Worm (Caenorhabditis elegans): ENCODE data around the gene ugt-8.

ce11 chrV:4889976-4890479, 13.7 kb upstream of the ugt-8 start, which contains the start of gene T19H12.2:
- no peak for TF ChIP-seq flt-1 (GFP tag; IDR thresholded peaks at IDR 0.05)
- no peak for TF ChIP-seq T22C8.4 (GFP tag; IDR thresholded peaks at IDR 0.05)
- no peak for TF ChIP-seq cog-1 (tag; optimal IDR thresholded peaks at IDR 0.05)
- TF ChIP-seq med-1 (GFP tag; optimal IDR thresholded peaks at IDR 0.05; ENCODE audit: insufficient read depth), result no peak
- no peak for TF ChIP-seq ztf-23 (GFP tag; IDR thresholded peaks at IDR 0.05)
- TF ChIP-seq klf-2 (GFP tag; conservative IDR thresholded peaks at IDR 0.05), result no peak
- no peak for TF ChIP-seq tab-1 (GFP tag; IDR thresholded peaks at IDR 0.05)
